Fruit fly (Drosophila melanogaster) whole organism, embryonic: ENCODE data around the gene thoc7.

Source experiments
- Ada2b ChIP-seq: fragments of 200-800 bp; sonication (Bioruptor generic); IDR thresholded peaks from 2 replicates; pipeline ENCODE4 v1.3.6; 2022; ENCODE audit warnings: missing biosample characterization, missing genetic modification characterization
- CG11085 ChIP-seq: fragments of 200-800 bp; sonication (Bioruptor generic); IDR thresholded peaks from 2 replicates; pipeline ENCODE4 v1.3.6; 2022; ENCODE audit warnings: missing biosample characterization, missing genetic modification characterization
- CG11695 ChIP-seq: fragments of 200-800 bp; sonication (Bioruptor generic); IDR thresholded peaks from 3 replicates; pipeline ENCODE4 v1.3.6; 2022; ENCODE audit warnings: missing biosample characterization, missing genetic modification characterization
- CG13287 ChIP-seq: fragments of 200-800 bp; sonication (Bioruptor generic); IDR thresholded peaks from 2 replicates; pipeline ENCODE4 v1.3.6; 2022; ENCODE audit warnings: missing biosample characterization, missing genetic modification characterization; ENCODE audit not compliant: partially characterized antibody
- CG15269 ChIP-seq: fragments of 200-800 bp; sonication (Bioruptor generic); optimal IDR thresholded peaks from 2 replicates; lab custom pipeline; 2018; ENCODE audit warnings: missing biosample characterization, mild to moderate bottlenecking, missing genetic modification characterization, moderate library complexity
- CG15696 ChIP-seq: fragments of 200-800 bp; sonication (Bioruptor generic); optimal IDR thresholded peaks from 2 replicates; lab custom pipeline; 2019; ENCODE audit warnings: missing biosample characterization, mild to moderate bottlenecking, missing genetic modification characterization, moderate library complexity
- CG1792 ChIP-seq: fragments of 200-800 bp; sonication (Bioruptor generic); optimal IDR thresholded peaks from 2 replicates; lab custom pipeline; 2016; ENCODE audit warnings: missing biosample characterization, missing genetic modification characterization
- CG2120 ChIP-seq: fragments of 200-800 bp; sonication (Bioruptor generic); optimal IDR thresholded peaks from 3 replicates; lab custom pipeline; 2016; ENCODE audit warnings: missing biosample characterization, missing genetic modification characterization
- CG2678 ChIP-seq: fragments of 200-800 bp; sonication (Bioruptor generic); optimal IDR thresholded peaks from 3 replicates; lab custom pipeline; 2019; ENCODE audit warnings: missing biosample characterization, mild to moderate bottlenecking, missing genetic modification characterization, moderate library complexity
- CG30431 ChIP-seq: fragments of 200-800 bp; sonication (Bioruptor generic); optimal IDR thresholded peaks from 2 replicates; lab custom pipeline; 2017; ENCODE audit warnings: missing biosample characterization, missing genetic modification characterization
- CG31224 ChIP-seq: fragments of 200-800 bp; sonication (Bioruptor generic); IDR thresholded peaks from 2 replicates; pipeline ENCODE4 v1.3.6; 2022; ENCODE audit warnings: missing biosample characterization, missing genetic modification characterization
- CG32767 ChIP-seq: fragments of 200-800 bp; sonication (Bioruptor generic); IDR thresholded peaks from 2 replicates; pipeline ENCODE4 v1.3.6; 2022; ENCODE audit warnings: missing biosample characterization, missing genetic modification characterization
- CG4404 ChIP-seq: fragments of 200-800 bp; sonication (Bioruptor generic); IDR thresholded peaks from 2 replicates; pipeline ENCODE4 v1.3.6; 2022; ENCODE audit warnings: missing biosample characterization, missing genetic modification characterization
- CG6254 ChIP-seq: fragments of 200-800 bp; sonication (Bioruptor generic); optimal IDR thresholded peaks from 3 replicates; lab custom pipeline; 2017; ENCODE audit warnings: mild to moderate bottlenecking, missing biosample characterization, missing genetic modification reagents, missing genetic modification characterization
- CG6272 ChIP-seq: fragments of 200-800 bp; sonication (Bioruptor generic); IDR thresholded peaks from 2 replicates; pipeline ENCODE4 v1.3.6; 2022; ENCODE audit warnings: missing biosample characterization, missing genetic modification characterization
- CG6683 ChIP-seq: fragments of 200-800 bp; sonication (Bioruptor generic); optimal IDR thresholded peaks from 2 replicates; lab custom pipeline; 2017; ENCODE audit warnings: missing biosample characterization, mild to moderate bottlenecking, missing genetic modification characterization, missing genetic modification reagents
- CG6854 ChIP-seq: fragments of 200-800 bp; sonication (Bioruptor generic); optimal IDR thresholded peaks from 3 replicates; lab custom pipeline; 2017; ENCODE audit warnings: missing biosample characterization, mild to moderate bottlenecking, missing genetic modification characterization
- CG7745 ChIP-seq: fragments of 200-800 bp; sonication (Bioruptor generic); optimal IDR thresholded peaks from 2 replicates; lab custom pipeline; 2018; ENCODE audit warnings: missing biosample characterization, mild to moderate bottlenecking, missing genetic modification characterization, moderate library complexity
- CG8089 ChIP-seq: fragments of 200-800 bp; sonication (Bioruptor generic); optimal IDR thresholded peaks from 3 replicates; lab custom pipeline; 2016; ENCODE audit warnings: missing biosample characterization, missing genetic modification characterization
- Dll ChIP-seq: fragments of 200-800 bp; sonication (Bioruptor generic); IDR thresholded peaks from 4 replicates; pipeline ENCODE4 v1.3.6; 2022; ENCODE audit warnings: missing biosample characterization, missing genetic modification characterization; ENCODE audit not compliant: partially characterized antibody
- Dp ChIP-seq: fragments of 200-800 bp; sonication (Bioruptor generic); optimal IDR thresholded peaks from 2 replicates; lab custom pipeline; 2018; ENCODE audit warnings: missing biosample characterization, mild to moderate bottlenecking, missing genetic modification characterization, moderate library complexity
- Eip74EF ChIP-seq, 2 experiments: fragments of 200-800 bp in 1 of 2; fragments of >200 bp in 1 of 2; sonication (Bioruptor generic) in 1 of 2; optimal IDR thresholded peaks; 2 replicates each; lab custom pipeline; 2017 to 2019; ENCODE audit warnings: missing biosample characterization in 2 of 2, missing genetic modification characterization in 2 of 2, mild to moderate bottlenecking in 1 of 2, moderate library complexity in 1 of 2
- HLH4C ChIP-seq: fragments of 200-800 bp; sonication (Bioruptor generic); IDR thresholded peaks from 3 replicates; pipeline ENCODE4 v1.3.6; 2022; ENCODE audit warnings: missing biosample characterization, missing genetic modification characterization; ENCODE audit not compliant: partially characterized antibody
- HmgD ChIP-seq: fragments of 200-800 bp; sonication (Bioruptor generic); optimal IDR thresholded peaks from 3 replicates; lab custom pipeline; 2016; ENCODE audit warnings: missing biosample characterization, missing genetic modification characterization
- HmgZ ChIP-seq: fragments of 200-800 bp; sonication (Bioruptor generic); optimal IDR thresholded peaks from 2 replicates; lab custom pipeline; 2018; ENCODE audit warnings: missing biosample characterization, mild to moderate bottlenecking, missing genetic modification characterization
- Hr51 ChIP-seq, 2 experiments: fragments of 200-800 bp; sonication (Bioruptor generic); optimal IDR thresholded peaks; 2 replicates in 1 of 2; 3 replicates in 1 of 2; lab custom pipeline; 2016 to 2018; ENCODE audit warnings: missing biosample characterization in 2 of 2, missing genetic modification characterization in 2 of 2, mild to moderate bottlenecking in 1 of 2, moderate library complexity in 1 of 2
- Hsf ChIP-seq: fragments of 200-800 bp; sonication (Bioruptor generic); optimal IDR thresholded peaks from 3 replicates; lab custom pipeline; 2016; ENCODE audit warnings: missing biosample characterization, missing genetic modification characterization
- Lhr ChIP-seq: fragments of 200-800 bp; sonication (Bioruptor generic); optimal IDR thresholded peaks from 3 replicates; lab custom pipeline; 2017; ENCODE audit warnings: mild to moderate bottlenecking, missing biosample characterization, missing genetic modification reagents, missing genetic modification characterization
- Nf-YB ChIP-seq: fragments of 200-800 bp; sonication (Bioruptor generic); optimal IDR thresholded peaks from 3 replicates; lab custom pipeline; 2019; ENCODE audit warnings: missing biosample characterization, mild to moderate bottlenecking, missing genetic modification characterization, moderate library complexity
- Side ChIP-seq: fragments of 200-800 bp; sonication (Bioruptor generic); optimal IDR thresholded peaks from 2 replicates; lab custom pipeline; 2016; ENCODE audit warnings: missing biosample characterization, missing genetic modification characterization
- Sry-β ChIP-seq: fragments of 200-800 bp; sonication (Bioruptor generic); optimal IDR thresholded peaks from 2 replicates; lab custom pipeline; 2018; ENCODE audit warnings: missing biosample characterization, mild to moderate bottlenecking, missing genetic modification characterization, moderate library complexity
- Xbp1 ChIP-seq: fragments of 200-800 bp; sonication (Bioruptor generic); optimal IDR thresholded peaks from 3 replicates; lab custom pipeline; 2016; ENCODE audit warnings: missing biosample characterization, mild to moderate bottlenecking, missing genetic modification characterization
- chinmo ChIP-seq: fragments of 200-800 bp; sonication (Bioruptor generic); IDR thresholded peaks from 4 replicates; pipeline ENCODE4 v1.3.6; 2022; ENCODE audit warnings: missing biosample characterization, missing genetic modification characterization; ENCODE audit not compliant: partially characterized antibody
- danr ChIP-seq: fragments of 200-800 bp; sonication (Bioruptor generic); IDR thresholded peaks from 2 replicates; pipeline ENCODE4 v1.3.6; 2022; ENCODE audit warnings: missing biosample characterization, missing genetic modification characterization
- eyg ChIP-seq: fragments of 200-800 bp; sonication (Bioruptor generic); optimal IDR thresholded peaks from 3 replicates; lab custom pipeline; 2016; ENCODE audit warnings: missing biosample characterization, missing genetic modification characterization
- gce ChIP-seq: fragments of 200-800 bp; sonication (Bioruptor generic); IDR thresholded peaks from 3 replicates; pipeline ENCODE4 v1.3.6; 2022; ENCODE audit warnings: missing biosample characterization, missing genetic modification characterization
- gro ChIP-seq: fragments of 200-800 bp; sonication (Bioruptor generic); optimal IDR thresholded peaks from 2 replicates; lab custom pipeline; 2016; ENCODE audit warnings: missing biosample characterization, missing genetic modification characterization
- gt ChIP-seq: fragments of 200-800 bp; sonication (Bioruptor generic); IDR thresholded peaks from 2 replicates; pipeline ENCODE4 v1.3.6; 2022; ENCODE audit warnings: missing biosample characterization, missing genetic modification characterization
- ind ChIP-seq: fragments of 200-800 bp; sonication (Bioruptor generic); optimal IDR thresholded peaks from 3 replicates; lab custom pipeline; 2016; ENCODE audit warnings: missing biosample characterization, missing genetic modification characterization
- kah ChIP-seq: fragments of 200-800 bp; sonication (Bioruptor generic); optimal IDR thresholded peaks from 2 replicates; lab custom pipeline; 2018; ENCODE audit warnings: missing biosample characterization, mild to moderate bottlenecking, missing genetic modification characterization
- ken ChIP-seq: fragments of 200-800 bp; sonication (Bioruptor generic); IDR thresholded peaks from 3 replicates; pipeline ENCODE4 v1.3.6; 2022; ENCODE audit warnings: missing biosample characterization, missing genetic modification characterization
- mam ChIP-seq: fragments of 200-800 bp; sonication (Bioruptor generic); optimal IDR thresholded peaks from 3 replicates; lab custom pipeline; 2016; ENCODE audit warnings: missing biosample characterization, missing genetic modification characterization
- mirr ChIP-seq: fragments of 200-800 bp; sonication (Bioruptor generic); optimal IDR thresholded peaks from 3 replicates; lab custom pipeline; 2018; ENCODE audit warnings: missing biosample characterization, mild to moderate bottlenecking, missing genetic modification characterization
- nerfin-1 ChIP-seq: fragments of 200-800 bp; sonication (Bioruptor generic); optimal IDR thresholded peaks from 3 replicates; lab custom pipeline; 2019; ENCODE audit warnings: missing biosample characterization, mild to moderate bottlenecking, missing genetic modification characterization, moderate library complexity
- pzg ChIP-seq: fragments of 200-800 bp; sonication (Bioruptor generic); optimal IDR thresholded peaks from 3 replicates; lab custom pipeline; 2018; ENCODE audit warnings: missing biosample characterization, mild to moderate bottlenecking, missing genetic modification characterization, moderate library complexity
- seq ChIP-seq: fragments of 200-800 bp; sonication (Bioruptor generic); IDR thresholded peaks from 2 replicates; pipeline ENCODE4 v1.3.6; 2022; ENCODE audit warnings: missing biosample characterization, missing genetic modification characterization
- sob ChIP-seq: fragments of 200-800 bp; sonication (Bioruptor generic); IDR thresholded peaks from 2 replicates; pipeline ENCODE4 v1.3.6; 2022; ENCODE audit warnings: missing biosample characterization, missing genetic modification characterization
- sr ChIP-seq: fragments of 200-800 bp; sonication (Bioruptor generic); IDR thresholded peaks from 3 replicates; pipeline ENCODE4 v1.3.6; 2022; ENCODE audit warnings: missing biosample characterization, missing genetic modification characterization
- tap ChIP-seq: fragments of 200-800 bp; optimal IDR thresholded peaks from 3 replicates; lab custom pipeline; 2019; ENCODE audit warnings: missing biosample characterization, mild to moderate bottlenecking, missing genetic modification characterization, moderate library complexity
- tgo ChIP-seq: fragments of 200-800 bp; sonication (Bioruptor generic); IDR thresholded peaks from 3 replicates; pipeline ENCODE4 v1.3.6; 2022; ENCODE audit warnings: missing biosample characterization, missing genetic modification characterization

Gene thoc7

dm6 chr3L:205723-206284, 6.7 kb downstream of the thoc7 start, which contains the start of the genes Gk1 and CG13876 (continued):
- TF ChIP-seq CG8089 (GFP tag; lab: Kevin White, UChicago) (peak; percentile 3), mam (GFP tag; lab: Kevin White, UChicago) (peak; percentile 47), ken (GFP tag; lab: Robert Waterston, UW) (peak; percentile 91), Hr51 (GFP tag; optimal IDR thresholded peaks at IDR 0.05; lab: Kevin White, UChicago) (peak; percentile 39 to 98), Dll (GFP tag; lab: Robert Waterston, UW) (no peak), CG2678 (tag; lab: Kevin White, UChicago) (peak; percentile 98), CG13287 (peak; percentile 34; the same call in 1 of the 2 replicates), CG6254 (GFP tag; lab: Kevin White, UChicago) (peak; percentile 88), tgo (GFP tag; lab: Robert Waterston, UW) (peak; percentile 94), CG4404 (peak; percentile 65), Side (peak; percentile 45), gce (GFP tag; lab: Robert Waterston, UW) (peak; percentile 90), danr (GFP tag; lab: Robert Waterston, UW) (peak; percentile 60; the same call in 1 of the 2 replicates), sob (GFP tag; lab: Robert Waterston, UW) (peak; percentile 95), CG2120 (GFP tag; lab: Kevin White, UChicago) (peak; percentile 91), kah (peak; percentile 89), seq (GFP tag; lab: Robert Waterston, UW) (peak; percentile 92), tap (tag; lab: Kevin White, UChicago) (peak; percentile 97), CG6854 (peak; percentile 94), sr (GFP tag; lab: Robert Waterston, UW) (no peak), HLH4C (GFP tag; lab: Robert Waterston, UW) (no peak), pzg (GFP tag; lab: Kevin White, UChicago) (peak; percentile 56), Dp (GFP tag; lab: Kevin White, UChicago) (peak; percentile 33), eyg (GFP tag; lab: Kevin White, UChicago) (no peak), mirr (GFP tag; lab: Kevin White, UChicago) (peak; percentile 96), CG31224 (GFP tag; lab: Robert Waterston, UW) (peak; percentile 88), CG32767 (GFP tag; lab: Robert Waterston, UW) (peak; percentile 94), chinmo (GFP tag; lab: Robert Waterston, UW) (no peak), Xbp1 (GFP tag; lab: Kevin White, UChicago) (peak; percentile 93), CG7745 (tag; lab: Kevin White, UChicago) (peak; percentile 70), Nf-YB (GFP tag; lab: Kevin White, UChicago) (peak; percentile 85), Sry-β (GFP tag; lab: Kevin White, UChicago) (peak; percentile 30), CG11085 (GFP tag; lab: Robert Waterston, UW) (peak; percentile 84), Lhr (GFP tag; lab: Kevin White, UChicago) (no peak), CG1792 (GFP tag; lab: Kevin White, UChicago) (no peak), Hsf (GFP tag; lab: Kevin White, UChicago) (peak; percentile 67), CG30431 (GFP tag; lab: Kevin White, UChicago) (peak; percentile 83), HmgZ (peak; percentile 98), HmgD (GFP tag; lab: Kevin White, UChicago) (no peak), CG15696 (tag; lab: Kevin White, UChicago) (peak; percentile 95), CG11695 (GFP tag; lab: Robert Waterston, UW) (peak; percentile 97), gro (GFP tag; lab: Kevin White, UChicago) (peak; percentile 51), CG6272 (GFP tag; lab: Robert Waterston, UW) (peak; percentile 67), CG6683 (GFP tag; lab: Kevin White, UChicago) (peak; percentile 92), CG15269 (peak; percentile 97), nerfin-1 (tag; lab: Kevin White, UChicago) (peak; percentile 95), ind (GFP tag; lab: Kevin White, UChicago) (no peak), gt (GFP tag; lab: Robert Waterston, UW) (peak; percentile 71), Eip74EF (GFP tag; optimal IDR thresholded peaks at IDR 0.05; lab: Kevin White, UChicago) (peak in 1 of 2 experiments; percentile 93), Ada2b (GFP tag; lab: Robert Waterston, UW) (peak; percentile 94)
